Fruit fly (Drosophila melanogaster) whole organism, larva: ENCODE results near the gene CG6479.

Experiments
- noc ChIP-seq: fragments of 200-800 bp; sonication (Bioruptor generic); optimal IDR thresholded peaks from 3 replicates; lab custom pipeline; 2019; ENCODE audit warnings: missing biosample characterization, mild to moderate bottlenecking, missing genetic modification characterization, moderate library complexity

Gene CG6479

DNA sequence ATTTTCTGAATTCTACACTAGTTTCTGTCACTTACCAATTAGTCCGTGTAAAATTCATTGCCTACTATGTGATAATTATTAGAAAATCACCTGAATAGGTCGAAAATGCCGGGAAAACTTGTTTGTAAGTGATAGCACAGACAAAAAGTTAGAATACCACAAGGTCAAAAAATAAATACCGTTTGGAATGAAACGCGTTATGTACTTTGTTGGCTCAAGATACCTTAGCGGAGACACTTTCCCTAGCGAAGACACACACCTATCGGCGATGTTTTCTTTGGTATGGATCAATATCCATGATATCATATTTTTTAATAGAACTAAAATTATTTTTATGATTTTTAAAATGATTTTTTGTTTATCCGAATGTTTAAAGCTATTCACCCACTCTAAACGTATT is at the start of gene CG6479:
TSS of gene CG6479 (minus strand) at position 141 of the 400 bp plus-strand sequence.
- no peak for TF ChIP-seq noc

dm6 chr3L:17386612-17387382 is 47.7 kb upstream of the CG6479 start:
- no peak for TF ChIP-seq noc

dm6 chr3L:17383714-17384113 is 44.7 kb upstream of the CG6479 start:
- no peak for TF ChIP-seq noc

dm6 chr3L:17383285-17383684 is 44.2 kb upstream of the CG6479 start:
- TF ChIP-seq noc = no peak

dm6 chr3L:17382628-17383027 is 43.6 kb upstream of the CG6479 start, which contains the start of gene CG13728:
Gene CG13728 (minus strand): TSS chr3L:17382728.
- no peak for TF ChIP-seq noc

- no peak for TF ChIP-seq noc
Observed at dm6 chr3L:17381990-17382389, 42.9 kb upstream of the CG6479 start.

dm6 chr3L:17379311-17379710 is 40.2 kb upstream of the CG6479 start, which contains the start of gene Cad74A:
Gene Cad74A (minus strand): TSS chr3L:17379530.
- no peak for TF ChIP-seq noc

DNA sequence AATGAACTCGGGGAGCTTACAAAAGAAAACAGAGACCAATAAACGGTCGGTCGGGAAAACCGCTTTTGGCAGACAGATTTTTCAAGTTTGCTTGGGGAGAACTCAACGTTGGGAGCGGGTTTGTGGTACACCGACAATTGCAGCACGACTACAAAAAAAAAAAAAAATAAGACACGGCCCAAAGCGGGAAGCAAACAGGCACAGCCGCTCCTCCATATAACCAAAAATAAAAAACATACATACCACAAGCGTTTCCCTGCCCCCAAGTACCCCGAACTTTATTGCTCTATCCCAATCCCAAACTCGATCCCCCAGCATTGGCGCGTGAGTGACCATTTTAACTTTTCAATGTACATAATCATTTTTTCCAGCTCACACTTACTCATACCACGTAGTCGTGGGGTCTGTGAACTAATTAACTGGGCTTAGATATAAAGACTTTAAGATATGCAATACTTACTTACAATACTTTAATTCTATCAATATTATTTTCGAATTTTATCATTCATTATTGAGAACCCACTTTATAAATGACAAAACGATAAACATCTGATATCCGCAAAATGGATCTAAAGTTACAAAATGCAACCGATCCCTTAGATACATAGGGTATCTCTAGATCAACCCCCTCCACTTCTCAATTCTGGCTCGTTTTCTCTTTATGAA is 36.0 kb upstream of the CG6479 start:
- TF ChIP-seq noc = no peak

dm6 chr3L:17366936-17367335 is 27.9 kb upstream of the CG6479 start:
- no peak for TF ChIP-seq noc

dm6 chr3L:17364023-17364422 is 25.0 kb upstream of the CG6479 start:
- TF ChIP-seq noc = no peak

dm6 chr3L:17362940-17363339 is 23.9 kb upstream of the CG6479 start:
- TF ChIP-seq noc = no peak

- no peak for TF ChIP-seq noc
Observed at dm6 chr3L:17361925-17362324, 22.9 kb upstream of the CG6479 start.

DNA sequence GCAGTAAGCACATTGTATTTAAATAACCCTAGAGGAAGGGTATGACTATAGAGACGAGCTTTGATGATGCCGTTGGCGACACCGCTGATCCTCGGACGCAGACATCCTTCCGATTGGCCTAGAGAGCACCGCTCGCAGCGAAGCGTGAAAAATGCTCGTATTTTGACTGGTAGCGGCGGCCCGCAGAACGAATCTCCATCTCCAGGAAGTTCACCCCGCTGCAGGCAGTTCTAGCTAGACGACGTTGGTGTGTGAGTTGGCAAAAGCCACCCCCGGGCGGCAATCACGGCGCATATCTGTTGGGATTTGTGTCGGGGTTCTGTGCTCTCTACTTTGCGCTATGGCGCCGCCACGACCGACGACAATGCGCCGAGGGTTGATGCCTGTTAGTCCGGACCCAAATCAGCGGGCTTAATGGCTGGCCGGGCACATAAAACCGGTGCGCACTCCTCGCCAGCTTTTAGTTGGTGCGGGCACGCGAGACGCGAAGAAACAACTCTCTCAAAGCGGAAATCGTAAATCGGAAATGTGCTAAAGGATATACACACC is 20.2 kb upstream of the CG6479 start, which contains the start of gene tap:
TSS of gene tap (plus strand) at position 458 of the 549 bp plus-strand sequence.
- TF ChIP-seq noc = no peak

DNA sequence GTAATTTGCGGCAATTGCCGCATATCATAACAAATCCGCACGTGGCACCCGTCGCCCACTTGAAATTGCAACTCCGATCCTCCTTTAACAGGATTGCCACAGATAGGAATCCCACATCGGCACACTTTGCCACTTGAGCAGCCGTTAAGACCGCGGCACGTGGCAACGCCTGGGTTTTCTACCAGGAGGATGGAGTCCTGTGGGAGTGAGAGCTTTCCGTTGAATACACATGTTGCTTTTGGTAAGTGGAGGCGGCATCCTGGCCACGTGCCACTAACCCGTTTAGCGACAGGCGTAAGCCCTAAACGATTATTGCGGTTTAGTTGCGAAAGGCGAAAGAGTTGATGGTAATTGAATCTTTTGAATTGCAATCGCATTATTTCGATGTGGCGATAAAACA is 19.4 kb upstream of the CG6479 start:
- no peak for TF ChIP-seq noc

dm6 chr3L:17357431-17357830 is 18.4 kb upstream of the CG6479 start:
- TF ChIP-seq noc = no peak

DNA sequence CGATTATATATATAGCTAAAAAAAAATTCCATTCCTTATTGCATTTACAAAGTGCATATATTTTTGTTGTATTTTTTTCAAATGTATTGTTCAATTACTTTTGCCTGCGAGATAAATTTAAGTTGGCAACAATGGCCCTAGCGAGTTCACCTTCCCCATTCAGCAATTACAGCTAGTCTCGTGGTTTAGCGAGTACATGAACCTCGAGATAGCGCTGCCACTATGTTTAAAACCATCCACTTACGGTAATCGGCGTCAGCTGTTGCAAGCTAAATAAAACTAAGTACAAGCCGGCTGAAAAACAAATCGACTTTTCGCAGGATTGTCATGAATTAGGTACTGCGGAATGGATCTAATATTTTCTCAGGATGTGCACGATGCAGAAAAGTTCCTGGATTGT is 13.8 kb upstream of the CG6479 start:
- TF ChIP-seq noc = no peak

DNA sequence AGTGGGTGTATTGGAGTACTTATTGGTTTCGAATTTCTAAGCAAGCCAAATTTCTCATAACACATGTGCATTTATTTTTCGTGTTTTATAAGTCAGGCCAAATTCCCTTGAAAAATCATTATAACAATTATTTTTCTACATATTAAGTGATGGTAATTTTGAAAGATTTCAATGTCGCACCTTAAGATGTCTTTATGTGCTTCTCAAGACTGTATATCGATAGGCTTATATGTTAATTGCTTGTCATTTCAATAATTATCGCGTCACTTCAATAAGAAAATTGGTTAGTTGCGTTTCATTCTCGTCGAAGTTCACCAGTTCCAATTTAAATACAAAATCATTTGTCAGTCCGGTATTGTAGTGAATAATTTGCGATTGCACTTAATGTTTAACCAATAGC is 12.5 kb upstream of the CG6479 start, which contains the start of gene CG7692:
TSS of gene CG7692 (plus strand) at position 301 of the 400 bp plus-strand sequence.
- TF ChIP-seq noc = no peak

dm6 chr3L:17349604-17350003 is 10.5 kb upstream of the CG6479 start, which contains the start of gene Mip:
Gene Mip (minus strand): TSS chr3L:17349666.
- TF ChIP-seq noc = no peak
